Worm (Caenorhabditis elegans) whole organism, early embryonic: ENCODE results near the gene ZK666.4.

Source experiments
- B0310.2 ChIP-seq: sonication (generic microtip); optimal IDR thresholded peaks from 2 replicates; lab custom pipeline; 2016; ENCODE audit warnings: mild to moderate bottlenecking, missing genetic modification characterization, missing compliant biosample characterization
- ama-1 ChIP-seq: fragments of 150-350 bp; optimal IDR thresholded peaks from 2 replicates; lab custom pipeline; 2014
- ceh-13 ChIP-seq: fragments of 200-800 bp; sonication (Bioruptor generic); optimal IDR thresholded peaks from 2 replicates; lab custom pipeline; 2018; ENCODE audit warnings: mild to moderate bottlenecking, missing genetic modification characterization, missing compliant biosample characterization
- ceh-36 ChIP-seq: sonication (generic microtip); optimal IDR thresholded peaks from 2 replicates; lab custom pipeline; 2016; ENCODE audit warnings: missing genetic modification characterization, inconsistent platforms, missing compliant biosample characterization
- flt-1 ChIP-seq: fragments of 200-800 bp; sonication (Bioruptor generic); IDR thresholded peaks from 2 replicates; pipeline ENCODE4 v1.3.6; 2022; ENCODE audit warnings: missing genetic modification characterization, missing compliant biosample characterization
- hmbx-1 ChIP-seq: sonication (generic microtip); optimal IDR thresholded peaks from 2 replicates; lab custom pipeline; 2016; ENCODE audit warnings: mild to moderate bottlenecking, missing genetic modification characterization, missing compliant biosample characterization
- hmg-4 ChIP-seq: fragments of 200-800 bp; sonication (Bioruptor generic); optimal IDR thresholded peaks from 2 replicates; lab custom pipeline; 2018; ENCODE audit warnings: mild to moderate bottlenecking, missing genetic modification characterization, missing compliant biosample characterization
- hnd-1 ChIP-seq: sonication (generic microtip); optimal IDR thresholded peaks from 2 replicates; lab custom pipeline; 2016; ENCODE audit warnings: missing genetic modification characterization, missing compliant biosample characterization
- scrt-1 ChIP-seq: fragments of 200-800 bp; sonication (Bioruptor generic); IDR thresholded peaks from 2 replicates; pipeline ENCODE4 v1.3.6; 2022; ENCODE audit warnings: missing genetic modification characterization, missing compliant biosample characterization
- tbx-11 ChIP-seq: fragments of 200-800 bp; sonication (Bioruptor generic); IDR thresholded peaks from 2 replicates; pipeline ENCODE4 v1.3.6; 2022; ENCODE audit warnings: missing genetic modification characterization, missing compliant biosample characterization
- tra-4 ChIP-seq: sonication (generic microtip); optimal IDR thresholded peaks from 2 replicates; lab custom pipeline; 2017; ENCODE audit warnings: missing genetic modification characterization, missing compliant biosample characterization

- TF ChIP-seq ama-1 (lab: Kevin White, UChicago): no peak
- no peak for TF ChIP-seq scrt-1
- TF ChIP-seq flt-1 (GFP tag; lab: Robert Waterston, UW): no peak
- TF ChIP-seq tra-4 (tag; lab: Kevin White, UChicago): no peak
- no peak for TF ChIP-seq ceh-13 (GFP tag; lab: Kevin White, UChicago)
- no peak for TF ChIP-seq hmbx-1 (tag; lab: Kevin White, UChicago)
- no peak for TF ChIP-seq hnd-1 (tag; lab: Kevin White, UChicago)
- no peak for TF ChIP-seq hmg-4 (GFP tag; lab: Kevin White, UChicago)
- no peak for TF ChIP-seq tbx-11 (GFP tag; lab: Robert Waterston, UW)
- no peak for TF ChIP-seq ceh-36 (tag; lab: Kevin White, UChicago)
- no peak for TF ChIP-seq B0310.2 (tag; lab: Kevin White, UChicago)
Measured at ce11 chrII:10519863-10520262, 42.8 kb downstream of the ZK666.4 start.
